Fruit fly (Drosophila melanogaster) whole organism, embryonic: ENCODE results near the gene fig.

ENCODE experiments used
- Ada2b ChIP-seq: fragments of 200-800 bp; sonication (Bioruptor generic); IDR thresholded peaks from 2 replicates; pipeline ENCODE4 v1.3.6; 2022; ENCODE audit warnings: missing biosample characterization, missing genetic modification characterization
- Awh ChIP-seq: fragments of 200-800 bp; sonication (Bioruptor generic); IDR thresholded peaks from 2 replicates; pipeline ENCODE4, ENCODE4 v1.3.6; 2022; ENCODE audit warnings: missing biosample characterization, missing genetic modification characterization
- CG10274 ChIP-seq: fragments of 200-800 bp; sonication (Bioruptor generic); optimal IDR thresholded peaks from 3 replicates; lab custom pipeline; 2017; ENCODE audit warnings: missing biosample characterization, mild to moderate bottlenecking, missing genetic modification characterization
- CG10366 ChIP-seq: fragments of 200-800 bp; sonication (Bioruptor generic); IDR thresholded peaks from 2 replicates; pipeline ENCODE4 v1.3.6; 2022; ENCODE audit warnings: missing biosample characterization, missing genetic modification characterization
- CG12391 ChIP-seq: fragments of 200-800 bp; sonication (Bioruptor generic); optimal IDR thresholded peaks from 3 replicates; lab custom pipeline; 2018; ENCODE audit warnings: missing biosample characterization, mild to moderate bottlenecking, missing genetic modification characterization, moderate library complexity
- CG13624 ChIP-seq: fragments of 200-800 bp; sonication (Bioruptor generic); optimal IDR thresholded peaks from 2 replicates; lab custom pipeline; 2016; ENCODE audit warnings: missing biosample characterization, missing genetic modification characterization
- CG1603 ChIP-seq: fragments of 200-800 bp; sonication (Bioruptor generic); optimal IDR thresholded peaks from 2 replicates; lab custom pipeline; 2019; ENCODE audit warnings: missing biosample characterization, mild to moderate bottlenecking, missing genetic modification characterization, moderate library complexity
- CG16813 ChIP-seq: fragments of 200-800 bp; sonication (Bioruptor generic); IDR thresholded peaks from 3 replicates; pipeline ENCODE4 v1.3.6; 2022; ENCODE audit warnings: missing biosample characterization, missing genetic modification characterization; ENCODE audit not compliant: partially characterized antibody
- CG17328 ChIP-seq: fragments of 200-800 bp; sonication (Bioruptor generic); IDR thresholded peaks from 2 replicates; pipeline ENCODE4 v1.3.6; 2022; ENCODE audit warnings: missing biosample characterization, missing genetic modification characterization
- CG18476 ChIP-seq: fragments of 200-800 bp; sonication (Bioruptor generic); optimal IDR thresholded peaks from 2 replicates; lab custom pipeline; 2016; ENCODE audit warnings: missing biosample characterization, mild to moderate bottlenecking, missing genetic modification characterization
- CG32772 ChIP-seq: fragments of 200-800 bp; sonication (Bioruptor generic); IDR thresholded peaks from 2 replicates; pipeline ENCODE4 v1.3.6; 2022; ENCODE audit warnings: missing biosample characterization, missing genetic modification characterization
- CG33557 ChIP-seq: fragments of 200-800 bp; sonication (Bioruptor generic); optimal IDR thresholded peaks from 2 replicates; lab custom pipeline; 2019; ENCODE audit warnings: missing biosample characterization, mild to moderate bottlenecking, missing genetic modification characterization, moderate library complexity
- CG34224 ChIP-seq: fragments of 200-800 bp; sonication (Bioruptor generic); IDR thresholded peaks from 3 replicates; pipeline ENCODE4 v1.3.6; 2022; ENCODE audit warnings: missing biosample characterization, missing genetic modification characterization; ENCODE audit not compliant: partially characterized antibody
- CG42726 ChIP-seq: fragments of 200-800 bp; sonication (Bioruptor generic); IDR thresholded peaks from 2 replicates; pipeline ENCODE4 v1.3.6; 2022; ENCODE audit warnings: missing biosample characterization, missing genetic modification characterization; ENCODE audit not compliant: partially characterized antibody
- CG7786 ChIP-seq: fragments of 200-800 bp; sonication (Bioruptor generic); optimal IDR thresholded peaks from 2 replicates; lab custom pipeline; 2016; ENCODE audit warnings: missing biosample characterization, missing genetic modification characterization
- Dip3 ChIP-seq: fragments of 200-800 bp; sonication (Bioruptor generic); optimal IDR thresholded peaks from 3 replicates; lab custom pipeline; 2016; ENCODE audit warnings: missing biosample characterization, missing genetic modification characterization
- Drgx ChIP-seq: fragments of 200-800 bp; sonication (Bioruptor generic); IDR thresholded peaks from 2 replicates; pipeline ENCODE4 v1.3.6; 2022; ENCODE audit warnings: missing biosample characterization, missing genetic modification characterization
- Eip74EF ChIP-seq, 2 experiments: fragments of 200-800 bp in 1 of 2; fragments of >200 bp in 1 of 2; sonication (Bioruptor generic) in 1 of 2; optimal IDR thresholded peaks; 2 replicates each; lab custom pipeline; 2017 to 2019; ENCODE audit warnings: missing biosample characterization in 2 of 2, missing genetic modification characterization in 2 of 2, mild to moderate bottlenecking in 1 of 2, moderate library complexity in 1 of 2
- HLH4C ChIP-seq: fragments of 200-800 bp; sonication (Bioruptor generic); IDR thresholded peaks from 3 replicates; pipeline ENCODE4 v1.3.6; 2022; ENCODE audit warnings: missing biosample characterization, missing genetic modification characterization; ENCODE audit not compliant: partially characterized antibody
- Hsf ChIP-seq: fragments of 200-800 bp; sonication (Bioruptor generic); optimal IDR thresholded peaks from 3 replicates; lab custom pipeline; 2016; ENCODE audit warnings: missing biosample characterization, missing genetic modification characterization
- MBD-R2 ChIP-seq: fragments of 200-800 bp; sonication (Bioruptor generic); IDR thresholded peaks from 2 replicates; pipeline ENCODE4 v1.3.6; 2022; ENCODE audit warnings: missing biosample characterization, missing genetic modification characterization
- Opbp ChIP-seq: fragments of 200-800 bp; sonication (Bioruptor generic); IDR thresholded peaks from 3 replicates; pipeline ENCODE4 v1.3.6; 2022; ENCODE audit warnings: missing biosample characterization, missing genetic modification characterization; ENCODE audit not compliant: partially characterized antibody
- Ptx1 ChIP-seq: fragments of 200-800 bp; sonication (Bioruptor generic); IDR thresholded peaks from 2 replicates; pipeline ENCODE4 v1.3.6; 2022; ENCODE audit warnings: missing biosample characterization, missing genetic modification characterization
- Rfx ChIP-seq: fragments of 200-800 bp; sonication (Bioruptor generic); IDR thresholded peaks from 2 replicates; pipeline ENCODE4 v1.3.6; 2022; ENCODE audit warnings: missing biosample characterization, missing genetic modification characterization
- Trl ChIP-seq, 3 experiments: fragments of >200 bp in 2 of 3; fragments of 200-800 bp in 1 of 3; sonication (Bioruptor generic) in 1 of 3; optimal IDR thresholded peaks; 2 replicates in 1 of 3; 3 replicates in 2 of 3; lab custom pipeline; 2016 to 2017; ENCODE audit warnings: missing biosample characterization in 1 of 3, missing genetic modification characterization in 1 of 3
- bowl ChIP-seq: fragments of 200-800 bp; sonication (Bioruptor generic); IDR thresholded peaks from 2 replicates; pipeline ENCODE4 v1.3.6; 2022; ENCODE audit warnings: missing biosample characterization, missing genetic modification characterization
- chif ChIP-seq, 2 experiments: fragments of 200-800 bp; sonication (Bioruptor generic); optimal IDR thresholded peaks; 3 replicates each; lab custom pipeline; 2016; ENCODE audit warnings: missing biosample characterization in 2 of 2, missing genetic modification characterization in 2 of 2
- ci ChIP-seq: fragments of 200-800 bp; sonication (Bioruptor generic); IDR thresholded peaks from 3 replicates; pipeline ENCODE4 v1.3.6; 2022; ENCODE audit warnings: missing biosample characterization, missing genetic modification characterization
- gcm ChIP-seq: fragments of 200-800 bp; sonication (Bioruptor generic); optimal IDR thresholded peaks from 2 replicates; lab custom pipeline; 2019; ENCODE audit warnings: missing biosample characterization, mild to moderate bottlenecking, missing genetic modification characterization, moderate library complexity
- insv ChIP-seq, 2 experiments: fragments of 200-800 bp; sonication (Bioruptor generic); optimal IDR thresholded peaks; 3 replicates each; lab custom pipeline; 2016 to 2018; ENCODE audit warnings: missing biosample characterization in 2 of 2, missing genetic modification characterization in 2 of 2
- lov ChIP-seq, 2 experiments: fragments of 200-800 bp in 1 of 2; fragments of >200 bp in 1 of 2; sonication (Bioruptor generic) in 1 of 2; IDR thresholded peaks in 1 of 2; optimal IDR thresholded peaks in 1 of 2; 2 replicates in 1 of 2; 3 replicates in 1 of 2; pipeline versions ENCODE4 v1.3.6 to Lab custom; 2017 to 2022; ENCODE audit warnings: missing biosample characterization in 1 of 2, missing genetic modification characterization in 1 of 2
- onecut ChIP-seq: fragments of 200-800 bp; sonication (Bioruptor generic); IDR thresholded peaks from 2 replicates; pipeline ENCODE4 v1.3.6; 2022; ENCODE audit warnings: missing biosample characterization, missing genetic modification characterization
- peb ChIP-seq: fragments of 200-800 bp; sonication (Bioruptor generic); IDR thresholded peaks from 2 replicates; pipeline ENCODE4 v1.3.6; 2022; ENCODE audit warnings: missing biosample characterization, missing genetic modification characterization
- pho ChIP-seq: fragments of 200-800 bp; sonication (Bioruptor generic); optimal IDR thresholded peaks from 2 replicates; lab custom pipeline; 2016; ENCODE audit warnings: missing biosample characterization, missing genetic modification characterization
- slbo ChIP-seq: fragments of 200-800 bp; sonication (Bioruptor generic); IDR thresholded peaks from 2 replicates; pipeline ENCODE4 v1.3.6; 2022; ENCODE audit warnings: missing biosample characterization, missing genetic modification characterization
- tgo ChIP-seq: fragments of 200-800 bp; sonication (Bioruptor generic); IDR thresholded peaks from 3 replicates; pipeline ENCODE4 v1.3.6; 2022; ENCODE audit warnings: missing biosample characterization, missing genetic modification characterization
- toy ChIP-seq: fragments of 200-800 bp; sonication (Bioruptor generic); IDR thresholded peaks from 2 replicates; pipeline ENCODE4 v1.3.6; 2022; ENCODE audit warnings: missing biosample characterization, missing genetic modification characterization
- trem ChIP-seq: fragments of 200-800 bp; optimal IDR thresholded peaks from 3 replicates; lab custom pipeline; 2019; ENCODE audit warnings: missing biosample characterization, mild to moderate bottlenecking, missing genetic modification characterization, moderate library complexity
- trh ChIP-seq: fragments of 200-800 bp; sonication (Bioruptor generic); optimal IDR thresholded peaks from 2 replicates; lab custom pipeline; 2016; ENCODE audit warnings: missing biosample characterization, missing genetic modification characterization
- unc-4 ChIP-seq: fragments of 200-800 bp; sonication (Bioruptor generic); IDR thresholded peaks from 2 replicates; pipeline ENCODE4 v1.3.6; 2022; ENCODE audit warnings: missing biosample characterization, missing genetic modification characterization; ENCODE audit not compliant: partially characterized antibody
- unpg ChIP-seq: fragments of 200-800 bp; sonication (Bioruptor generic); optimal IDR thresholded peaks from 3 replicates; lab custom pipeline; 2018; ENCODE audit warnings: missing biosample characterization, mild to moderate bottlenecking, missing genetic modification characterization, moderate library complexity
- vvl ChIP-seq: fragments of 200-800 bp; sonication (Bioruptor generic); IDR thresholded peaks from 2 replicates; pipeline ENCODE4 v1.3.6; 2022; ENCODE audit warnings: missing biosample characterization, missing genetic modification characterization
- z ChIP-seq: fragments of 200-800 bp; sonication (Bioruptor generic); IDR thresholded peaks from 3 replicates; pipeline ENCODE4 v1.3.6; 2022; ENCODE audit warnings: missing biosample characterization, missing genetic modification characterization

Gene fig

dm6 chr3R:29802753-29803313, 22.6 kb upstream of the fig start, which contains the start of the genes Etfb and CG7789 (continued):
- no peak for TF ChIP-seq Trl (optimal IDR thresholded peaks at IDR 0.05; lab: Kevin White, UChicago)
- peak; percentile 67 for TF ChIP-seq Trl (GFP tag; optimal IDR thresholded peaks at IDR 0.05; lab: Kevin White, UChicago)
- peak; percentile 55 to 65 for TF ChIP-seq chif (GFP tag; optimal IDR thresholded peaks at IDR 0.05; lab: Kevin White, UChicago)
- TF ChIP-seq unpg (GFP tag; lab: Kevin White, UChicago): no peak
- TF ChIP-seq CG1603: peak; percentile 87
- TF ChIP-seq Hsf (GFP tag; lab: Kevin White, UChicago): peak; percentile 83
- TF ChIP-seq CG32772 (GFP tag; lab: Robert Waterston, UW): peak; percentile 77
- peak; percentile 32 for TF ChIP-seq CG33557 (GFP tag; lab: Kevin White, UChicago)
- peak; percentile 88 for TF ChIP-seq unc-4 (GFP tag; lab: Robert Waterston, UW)
- peak; percentile 69 for TF ChIP-seq Dip3
- peak; percentile 65 for TF ChIP-seq HLH4C (GFP tag; lab: Robert Waterston, UW)
- peak; percentile 83; the same call in 1 of the 2 replicates for TF ChIP-seq vvl (GFP tag; lab: Robert Waterston, UW)
- TF ChIP-seq z: 0 out of 3 replicates have a peak, but pooled peaks have one; percentile 6
- peak; percentile 87 for TF ChIP-seq CG34224 (GFP tag; lab: Robert Waterston, UW)
- peak; percentile 49; the same call in 1 of the 2 replicates for TF ChIP-seq peb (GFP tag; lab: Robert Waterston, UW)
- peak; percentile 88 for TF ChIP-seq ci (GFP tag; lab: Robert Waterston, UW)
- peak; percentile 55 for TF ChIP-seq trem
- TF ChIP-seq trh (GFP tag; lab: Kevin White, UChicago): peak; percentile 57
- TF ChIP-seq CG13624 (GFP tag; lab: Kevin White, UChicago): peak; percentile 87
- no peak; the same call in 1 of the 2 replicates for TF ChIP-seq toy (GFP tag; lab: Robert Waterston, UW)
- peak; percentile 57 for TF ChIP-seq onecut
- peak; percentile 79 for TF ChIP-seq Opbp
- peak; percentile 82 for TF ChIP-seq CG16813 (GFP tag; lab: Robert Waterston, UW)
- no peak for TF ChIP-seq lov (optimal IDR thresholded peaks at IDR 0.05; lab: Kevin White, UChicago)
- TF ChIP-seq lov (GFP tag; IDR thresholded peaks at IDR 0.05; lab: Robert Waterston, UW): 0 out of 3 replicates have a peak, but pooled peaks have one; percentile 16
- TF ChIP-seq CG17328 (GFP tag; lab: Robert Waterston, UW): peak; percentile 67
- peak; percentile 84 for TF ChIP-seq CG12391
- TF ChIP-seq Eip74EF (GFP tag; optimal IDR thresholded peaks at IDR 0.05; lab: Kevin White, UChicago): no peak
- peak; percentile 78 for TF ChIP-seq CG10366
- peak; percentile 60; the same call in 1 of the 2 replicates for TF ChIP-seq CG42726 (GFP tag; lab: Robert Waterston, UW)
- peak; percentile 17 for TF ChIP-seq CG18476
- TF ChIP-seq MBD-R2: peak; percentile 96
- no peak for TF ChIP-seq gcm (GFP tag; lab: Kevin White, UChicago)
- TF ChIP-seq Ada2b: peak; percentile 73
- peak; percentile 78 for TF ChIP-seq Ptx1 (GFP tag; lab: Robert Waterston, UW)
- peak; percentile 92 for TF ChIP-seq Drgx (GFP tag; lab: Robert Waterston, UW)
- peak; percentile 66 for TF ChIP-seq tgo (GFP tag; lab: Robert Waterston, UW)
- TF ChIP-seq CG7786 (GFP tag; lab: Kevin White, UChicago): peak; percentile 80
- TF ChIP-seq CG10274 (GFP tag; lab: Kevin White, UChicago): no peak
- TF ChIP-seq slbo (GFP tag; lab: Robert Waterston, UW): peak; percentile 90
- peak; percentile 37; the same call in 1 of the 2 replicates for TF ChIP-seq bowl (GFP tag; lab: Robert Waterston, UW)
- TF ChIP-seq Awh (GFP tag; lab: Robert Waterston, UW): peak; percentile 58
- peak; percentile 88 for TF ChIP-seq pho (GFP tag; lab: Kevin White, UChicago)
- peak in 1 of 2 experiments; percentile 61 for TF ChIP-seq insv (GFP tag; optimal IDR thresholded peaks at IDR 0.05; lab: Kevin White, UChicago)
- peak; percentile 81 for TF ChIP-seq Rfx (GFP tag; lab: Robert Waterston, UW)
